Worm (Caenorhabditis elegans) whole organism, young adult: ENCODE data around the gene srh-102.

ENCODE experiments used
- F33H1.4 ChIP-seq: fragments of 200-800 bp; sonication (Bioruptor generic); IDR thresholded peaks from 2 replicates; pipeline ENCODE4 v1.3.6; 2022; ENCODE audit warnings: missing genetic modification reagents, missing genetic modification characterization, missing compliant biosample characterization
- F52B5.7 ChIP-seq: sonication (generic microtip); optimal IDR thresholded peaks from 2 replicates; lab custom pipeline; 2016; ENCODE audit warnings: mild to moderate bottlenecking, missing genetic modification characterization, missing compliant biosample characterization
- die-1 ChIP-seq: sonication (generic microtip); optimal IDR thresholded peaks from 2 replicates; lab custom pipeline; 2016; ENCODE audit warnings: missing genotype, mild to moderate bottlenecking, missing genetic modification characterization, missing compliant biosample characterization
- dpl-1 ChIP-seq: fragments of 150-350 bp; optimal IDR thresholded peaks from 2 replicates; lab custom pipeline; 2014; ENCODE audit warnings: missing biosample characterization, missing genetic modification reagents, missing genetic modification characterization
- egl-18 ChIP-seq: fragments of 200-800 bp; sonication (Bioruptor generic); IDR thresholded peaks from 2 replicates; pipeline ENCODE4 v1.3.6; 2022; ENCODE audit warnings: missing genetic modification reagents, missing genetic modification characterization, missing compliant biosample characterization
- lsy-27 ChIP-seq: sonication (generic microtip); optimal IDR thresholded peaks from 2 replicates; lab custom pipeline; 2017; ENCODE audit warnings: missing genetic modification characterization, mild to moderate bottlenecking, missing compliant biosample characterization, antibody characterized with exemption, missing genotype, borderline replicate concordance; ENCODE audit not compliant: insufficient read depth
- unc-62 ChIP-seq: fragments of 150-350 bp; optimal IDR thresholded peaks from 2 replicates; lab custom pipeline; 2014; ENCODE audit warnings: missing biosample characterization, missing genetic modification reagents, missing genetic modification characterization
- ztf-22 ChIP-seq: fragments of 200-800 bp; sonication (Bioruptor generic); optimal IDR thresholded peaks from 2 replicates; lab custom pipeline; 2018; ENCODE audit warnings: mild to moderate bottlenecking, missing genetic modification characterization, moderate library complexity, missing compliant biosample characterization
- ztf-26 ChIP-seq: sonication (generic microtip); optimal IDR thresholded peaks from 2 replicates; lab custom pipeline; 2017; ENCODE audit warnings: missing genetic modification characterization, missing compliant biosample characterization

DNA sequence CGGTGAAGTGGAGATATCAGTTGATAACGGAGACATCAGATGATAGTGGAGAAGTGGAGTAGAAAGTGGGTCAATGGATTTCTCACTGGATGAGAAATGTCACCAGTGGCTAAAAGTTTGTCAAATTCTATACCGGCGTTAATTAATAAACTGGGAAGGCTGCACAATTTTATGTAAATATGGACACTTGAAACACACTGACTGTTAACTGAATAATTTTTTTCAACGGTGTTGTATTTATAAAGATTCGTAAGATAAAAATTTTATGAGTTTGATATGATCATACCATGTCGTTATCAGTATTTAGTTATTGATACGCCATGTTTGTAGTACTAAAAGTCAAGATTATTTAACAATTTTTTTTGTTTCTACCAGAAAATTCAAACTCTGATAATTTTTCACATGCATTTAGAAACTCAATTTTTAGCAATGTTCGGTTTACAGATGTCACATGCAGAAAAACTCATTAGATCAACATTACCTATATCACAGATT is 5.8 kb downstream of the srh-102 start, which contains the start of gene F40D4.12:
- TF ChIP-seq unc-62 (GFP tag; lab: Kevin White, UChicago) (no peak), F52B5.7 (tag; lab: Kevin White, UChicago) (no peak), ztf-26 (tag; lab: Kevin White, UChicago) (no peak), dpl-1 (no peak), lsy-27 (tag; lab: Kevin White, UChicago) (no peak), egl-18 (GFP tag; lab: Robert Waterston, UW) (no peak), ztf-22 (GFP tag; lab: Kevin White, UChicago) (no peak), F33H1.4 (GFP tag; lab: Robert Waterston, UW) (no peak), die-1 (no peak)
